Worm (Caenorhabditis elegans) whole organism, mixed stage, embryonic: ENCODE measurements around the gene B0432.10.

Experiments
- M03D4.4 ChIP-seq: sonication (generic microtip); optimal IDR thresholded peaks from 2 replicates; lab custom pipeline; 2017; ENCODE audit warnings: mild to moderate bottlenecking, missing genetic modification characterization, missing compliant biosample characterization
- bed-3 ChIP-seq: fragments of 200-800 bp; sonication (Bioruptor generic); optimal IDR thresholded peaks from 3 replicates; lab custom pipeline; 2018; ENCODE audit warnings: mild to moderate bottlenecking, missing genetic modification characterization, moderate library complexity, missing compliant biosample characterization
- blmp-1 ChIP-seq: fragments of 150-350 bp; optimal IDR thresholded peaks from 2 replicates; lab custom pipeline; 2014; ENCODE audit warnings: missing biosample characterization, missing genetic modification characterization
- ceh-39 ChIP-seq: fragments of 150-350 bp; optimal IDR thresholded peaks from 2 replicates; lab custom pipeline; 2014; ENCODE audit warnings: missing biosample characterization, missing genetic modification characterization
- ceh-43 ChIP-seq: fragments of 200-800 bp; sonication (Bioruptor generic); optimal IDR thresholded peaks from 2 replicates; lab custom pipeline; 2018; ENCODE audit warnings: mild to moderate bottlenecking, missing genetic modification characterization, moderate library complexity, missing compliant biosample characterization
- ceh-83 ChIP-seq: fragments of 200-800 bp; sonication (Bioruptor generic); optimal IDR thresholded peaks from 2 replicates; lab custom pipeline; 2018; ENCODE audit warnings: mild to moderate bottlenecking, missing genetic modification characterization, missing compliant biosample characterization
- ces-1 ChIP-seq: fragments of 150-350 bp; optimal IDR thresholded peaks from 2 replicates; lab custom pipeline; 2014; ENCODE audit warnings: missing biosample characterization, missing genetic modification reagents, missing genetic modification characterization
- cnd-1 ChIP-seq: fragments of 200-800 bp; sonication (Bioruptor generic); optimal IDR thresholded peaks from 2 replicates; lab custom pipeline; 2018; ENCODE audit warnings: mild to moderate bottlenecking, missing genetic modification characterization, missing compliant biosample characterization
- drap-1 ChIP-seq: fragments of 200-800 bp; sonication (Bioruptor generic); optimal IDR thresholded peaks from 3 replicates; lab custom pipeline; 2018; ENCODE audit warnings: mild to moderate bottlenecking, missing genetic modification characterization, missing compliant biosample characterization
- elt-1 ChIP-seq: sonication (generic microtip); optimal IDR thresholded peaks from 2 replicates; lab custom pipeline; 2017; ENCODE audit warnings: missing genetic modification characterization, mild to moderate bottlenecking, missing compliant biosample characterization, antibody characterized with exemption, moderate library complexity, borderline replicate concordance; ENCODE audit not compliant: insufficient read depth
- elt-3 ChIP-seq: fragments of 150-350 bp; optimal IDR thresholded peaks from 2 replicates; lab custom pipeline; 2014; ENCODE audit warnings: missing biosample characterization, missing genetic modification characterization
- flh-1 ChIP-seq: fragments of 200-800 bp; sonication (Bioruptor generic); optimal IDR thresholded peaks from 2 replicates; lab custom pipeline; 2018; ENCODE audit warnings: mild to moderate bottlenecking, missing genetic modification characterization, moderate library complexity, missing compliant biosample characterization
- ham-2 ChIP-seq: fragments of 200-800 bp; sonication (Bioruptor generic); optimal IDR thresholded peaks from 2 replicates; lab custom pipeline; 2018; ENCODE audit warnings: mild to moderate bottlenecking, missing genetic modification characterization, missing compliant biosample characterization
- hlh-1 ChIP-seq: fragments of 150-350 bp; optimal IDR thresholded peaks from 2 replicates; lab custom pipeline; 2014; ENCODE audit warnings: missing biosample characterization, missing genetic modification reagents, missing genetic modification characterization
- lin-13 ChIP-seq: fragments of 150-350 bp; optimal IDR thresholded peaks from 2 replicates; lab custom pipeline; 2014; ENCODE audit warnings: missing biosample characterization, missing genetic modification characterization
- lin-32 ChIP-seq: fragments of 200-800 bp; sonication (Bioruptor generic); optimal IDR thresholded peaks from 2 replicates; lab custom pipeline; 2018; ENCODE audit warnings: mild to moderate bottlenecking, missing genetic modification characterization, missing compliant biosample characterization
- lsy-2 ChIP-seq: fragments of 150-350 bp; optimal IDR thresholded peaks from 2 replicates; lab custom pipeline; 2014; ENCODE audit warnings: missing biosample characterization, missing genetic modification characterization
- mab-5 ChIP-seq: fragments of 150-350 bp; optimal IDR thresholded peaks from 2 replicates; lab custom pipeline; 2014; ENCODE audit warnings: missing biosample characterization, missing genetic modification characterization
- mep-1 ChIP-seq: fragments of 150-350 bp; optimal IDR thresholded peaks from 2 replicates; lab custom pipeline; 2017; ENCODE audit warnings: missing biosample characterization, missing genetic modification reagents, missing genetic modification characterization, inconsistent platforms
- mls-2 ChIP-seq: sonication (generic microtip); optimal IDR thresholded peaks from 2 replicates; lab custom pipeline; 2016; ENCODE audit warnings: mild to moderate bottlenecking, missing genetic modification characterization, moderate library complexity, missing compliant biosample characterization
- nhr-12 ChIP-seq: fragments of 150-350 bp; optimal IDR thresholded peaks from 2 replicates; lab custom pipeline; 2014; ENCODE audit warnings: missing biosample characterization, missing genetic modification characterization
- nhr-2 ChIP-seq: fragments of 150-350 bp; optimal IDR thresholded peaks from 2 replicates; lab custom pipeline; 2014; ENCODE audit warnings: missing biosample characterization, missing genetic modification characterization
- nhr-237 ChIP-seq: fragments of 150-350 bp; optimal IDR thresholded peaks from 2 replicates; lab custom pipeline; 2014; ENCODE audit warnings: missing biosample characterization, missing genetic modification characterization
- nhr-28 ChIP-seq: fragments of 150-350 bp; optimal IDR thresholded peaks from 2 replicates; lab custom pipeline; 2014; ENCODE audit warnings: missing biosample characterization, missing genetic modification characterization
- nhr-76 ChIP-seq: sonication (generic microtip); optimal IDR thresholded peaks from 2 replicates; lab custom pipeline; 2017; ENCODE audit warnings: missing biosample characterization, missing genetic modification characterization
- pha-4 ChIP-seq: fragments of 150-350 bp; optimal IDR thresholded peaks from 2 replicates; lab custom pipeline; 2018; ENCODE audit warnings: missing biosample characterization, missing genetic modification reagents, missing genetic modification characterization
- sem-2 ChIP-seq: fragments of 200-800 bp; sonication (Bioruptor generic); optimal IDR thresholded peaks from 2 replicates; lab custom pipeline; 2018; ENCODE audit warnings: mild to moderate bottlenecking, missing genetic modification characterization, missing compliant biosample characterization
- snpc-4 ChIP-seq: fragments of 150-350 bp; optimal IDR thresholded peaks from 2 replicates; lab custom pipeline; 2014; ENCODE audit warnings: missing biosample characterization, missing genetic modification characterization
- sptf-1 ChIP-seq: sonication (generic microtip); optimal IDR thresholded peaks from 2 replicates; lab custom pipeline; 2017; ENCODE audit warnings: mild to moderate bottlenecking, missing genetic modification characterization, moderate library complexity, missing compliant biosample characterization
- tbx-8 ChIP-seq: fragments of 200-800 bp; sonication (Bioruptor generic); optimal IDR thresholded peaks from 2 replicates; lab custom pipeline; 2018; ENCODE audit warnings: mild to moderate bottlenecking, missing genetic modification characterization, moderate library complexity, missing compliant biosample characterization
- unc-120 ChIP-seq: sonication (generic microtip); optimal IDR thresholded peaks from 2 replicates; lab custom pipeline; 2017; ENCODE audit warnings: missing genetic modification characterization, missing compliant biosample characterization; ENCODE audit not compliant: poor library complexity, severe bottlenecking
- unc-39 ChIP-seq: fragments of 150-350 bp; optimal IDR thresholded peaks from 2 replicates; lab custom pipeline; 2014; ENCODE audit warnings: missing biosample characterization, missing genetic modification characterization
- unc-62 ChIP-seq: fragments of 150-350 bp; optimal IDR thresholded peaks from 2 replicates; lab custom pipeline; 2014; ENCODE audit warnings: missing biosample characterization, missing genetic modification reagents, missing genetic modification characterization
- zip-8 ChIP-seq: fragments of 150-350 bp; optimal IDR thresholded peaks from 2 replicates; lab custom pipeline; 2014; ENCODE audit warnings: missing biosample characterization, missing genetic modification characterization
- ztf-11 ChIP-seq: fragments of 150-350 bp; optimal IDR thresholded peaks from 2 replicates; lab custom pipeline; 2014; ENCODE audit warnings: missing biosample characterization, missing genetic modification characterization

Gene B0432.10

DNA sequence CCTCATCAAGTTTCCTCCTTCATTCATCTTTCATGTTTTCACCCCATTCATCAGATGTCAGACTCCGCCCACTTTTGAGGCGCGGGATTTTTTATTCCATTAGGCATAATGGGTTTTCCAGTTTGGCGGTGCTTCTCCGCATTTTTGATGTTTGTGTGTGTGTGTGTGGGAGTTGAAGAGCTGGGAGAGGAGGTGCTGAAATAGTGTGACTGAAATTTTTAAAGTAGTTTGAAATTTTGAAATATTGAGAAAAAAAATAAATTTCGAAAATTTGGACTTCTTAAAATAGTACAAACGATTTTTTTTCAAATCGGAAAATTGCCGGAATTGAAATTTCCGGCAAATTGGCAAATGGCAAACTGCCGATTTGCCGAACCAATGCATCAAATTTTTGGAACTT is 22.5 kb downstream of the B0432.10 start, which contains the start of gene scc-2:
scc-2 (minus strand) TSS at position 101 of the 400 bp plus-strand sequence.
- no peak for TF ChIP-seq ces-1 (GFP tag; lab: Kevin White, UChicago)
- TF ChIP-seq snpc-4 (tag; lab: Kevin White, UChicago) = no peak

- TF ChIP-seq unc-39 (tag; lab: Kevin White, UChicago) = no peak
- no peak for TF ChIP-seq pha-4 (tag; lab: Kevin White, UChicago)
- no peak for TF ChIP-seq mep-1 (tag; lab: Kevin White, UChicago)
- TF ChIP-seq mls-2 (tag; lab: Kevin White, UChicago) = no peak
- TF ChIP-seq nhr-237 (tag; lab: Kevin White, UChicago) = no peak
- TF ChIP-seq elt-3 = no peak
- no peak for TF ChIP-seq hlh-1 (tag; lab: Kevin White, UChicago)
- TF ChIP-seq ceh-39 = no peak
These were observed 28.6 kb downstream of the B0432.10 start, which contains the start of gene cat-2 for ce11 chrII:257519-257918. Gene cat-2, plus strand, starts transcription at chrII:257819.

DNA sequence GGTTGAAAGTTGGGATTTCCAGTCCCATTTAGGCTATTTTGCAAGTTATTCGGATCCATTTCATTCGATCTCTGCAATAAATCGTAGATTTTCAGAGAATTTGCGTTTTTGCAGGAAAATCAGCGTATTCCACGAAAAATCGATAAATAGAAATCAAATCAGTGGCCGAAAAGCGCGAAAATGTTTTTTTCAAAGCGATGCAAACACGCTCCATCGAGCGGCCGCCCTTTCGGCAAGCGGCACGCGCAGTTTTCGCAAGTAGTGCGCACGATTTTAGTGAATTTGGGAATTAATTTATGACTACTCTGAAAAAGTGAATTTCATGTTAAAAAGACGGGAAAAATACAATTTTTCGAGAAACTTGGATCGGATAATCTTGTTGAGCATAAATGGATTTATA is 31.0 kb downstream of the B0432.10 start:
- TF ChIP-seq sem-2 = peak; percentile 17
- no peak for TF ChIP-seq elt-1
- TF ChIP-seq elt-3 = no peak
- TF ChIP-seq sptf-1 (tag; lab: Kevin White, UChicago) = peak; percentile 93
- TF ChIP-seq unc-62 (GFP tag; lab: Kevin White, UChicago) = peak; percentile 50
- peak; percentile 48 for TF ChIP-seq ceh-83
- peak; percentile 83 for TF ChIP-seq lsy-2 (tag; lab: Kevin White, UChicago)
- TF ChIP-seq snpc-4 (tag; lab: Kevin White, UChicago) = no peak
- peak; percentile 87 for TF ChIP-seq drap-1 (GFP tag; lab: Kevin White, UChicago)
- peak; percentile 85 for TF ChIP-seq ceh-39
- TF ChIP-seq mep-1 (tag; lab: Kevin White, UChicago) = peak; percentile 97
- peak; percentile 98 for TF ChIP-seq ces-1 (GFP tag; lab: Kevin White, UChicago)
- TF ChIP-seq M03D4.4 (tag; lab: Kevin White, UChicago) = peak; percentile 83
- TF ChIP-seq mls-2 (tag; lab: Kevin White, UChicago) = peak; percentile 88
- TF ChIP-seq zip-8 (tag; lab: Kevin White, UChicago) = no peak
- TF ChIP-seq unc-120 (tag; lab: Kevin White, UChicago) = peak; percentile 76
- TF ChIP-seq unc-39 (tag; lab: Kevin White, UChicago) = peak; percentile 62
- TF ChIP-seq nhr-12 (tag; lab: Kevin White, UChicago) = peak; percentile 74
- TF ChIP-seq nhr-2 = peak; percentile 57
- TF ChIP-seq nhr-237 (tag; lab: Kevin White, UChicago) = peak; percentile 90
- peak; percentile 72 for TF ChIP-seq nhr-76
- peak; percentile 87 for TF ChIP-seq cnd-1 (tag; lab: Kevin White, UChicago)
- peak; percentile 84 for TF ChIP-seq pha-4 (tag; lab: Kevin White, UChicago)
- TF ChIP-seq tbx-8 (GFP tag; lab: Kevin White, UChicago) = peak; percentile 68
- peak; percentile 65 for TF ChIP-seq lin-32
- TF ChIP-seq mab-5 = peak; percentile 46
- peak; percentile 44 for TF ChIP-seq nhr-28 (tag; lab: Kevin White, UChicago)
- TF ChIP-seq bed-3 (GFP tag; lab: Kevin White, UChicago) = peak; percentile 43
- peak; percentile 79 for TF ChIP-seq ceh-43 (GFP tag; lab: Kevin White, UChicago)
- TF ChIP-seq hlh-1 (tag; lab: Kevin White, UChicago) = peak; percentile 87
- TF ChIP-seq lin-13 = peak; percentile 90
- TF ChIP-seq ztf-11 = peak; percentile 80
- TF ChIP-seq ham-2 (GFP tag; lab: Kevin White, UChicago) = peak; percentile 74
- TF ChIP-seq blmp-1 = peak; percentile 62
- peak; percentile 39 for TF ChIP-seq flh-1 (GFP tag; lab: Kevin White, UChicago)
- TF ChIP-seq, all 35 proteins: peak for 31

DNA sequence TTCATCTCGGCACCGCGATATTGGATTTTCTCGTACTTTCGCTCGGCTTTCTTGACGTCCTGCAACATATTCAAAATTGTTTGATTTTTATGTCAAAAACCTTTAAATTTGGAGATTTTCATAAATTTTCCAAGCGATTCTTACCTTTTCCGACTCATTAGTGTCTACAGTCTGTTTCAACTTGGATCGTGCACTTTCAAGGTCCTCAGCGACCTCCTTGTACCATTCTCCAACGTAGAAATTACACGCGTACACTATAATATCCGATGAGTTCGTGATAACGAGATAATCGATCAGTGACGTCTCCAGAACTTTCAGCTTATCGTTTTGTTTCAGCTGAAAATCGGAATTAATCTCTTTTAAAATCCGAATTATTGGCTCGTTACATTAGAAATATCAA is 38.3 kb downstream of the B0432.10 start:
- TF ChIP-seq ztf-11 = no peak
- no peak for TF ChIP-seq sem-2
- no peak for TF ChIP-seq elt-1
- TF ChIP-seq blmp-1 = no peak
- TF ChIP-seq elt-3 = no peak
- no peak for TF ChIP-seq ham-2 (GFP tag; lab: Kevin White, UChicago)
- TF ChIP-seq unc-39 (tag; lab: Kevin White, UChicago) = no peak
- no peak for TF ChIP-seq ces-1 (GFP tag; lab: Kevin White, UChicago)
- TF ChIP-seq hlh-1 (tag; lab: Kevin White, UChicago) = no peak
- TF ChIP-seq bed-3 (GFP tag; lab: Kevin White, UChicago) = no peak
- no peak for TF ChIP-seq mab-5
- no peak for TF ChIP-seq lsy-2 (tag; lab: Kevin White, UChicago)
- no peak for TF ChIP-seq M03D4.4 (tag; lab: Kevin White, UChicago)
- TF ChIP-seq drap-1 (GFP tag; lab: Kevin White, UChicago) = no peak
- no peak for TF ChIP-seq nhr-237 (tag; lab: Kevin White, UChicago)
- TF ChIP-seq unc-62 (GFP tag; lab: Kevin White, UChicago) = no peak
- no peak for TF ChIP-seq lin-13
